Worm (Caenorhabditis elegans) whole organism, young adult: ENCODE data around the gene C18D11.7.

Experiments used
- B0261.1 ChIP-seq: sonication (generic microtip); optimal IDR thresholded peaks from 2 replicates; lab custom pipeline; 2016; ENCODE audit warnings: mild to moderate bottlenecking, missing genetic modification characterization, moderate library complexity, missing compliant biosample characterization
- F33H1.4 ChIP-seq: fragments of 200-800 bp; sonication (Bioruptor generic); IDR thresholded peaks from 2 replicates; pipeline ENCODE4 v1.3.6; 2022; ENCODE audit warnings: missing genetic modification reagents, missing genetic modification characterization, missing compliant biosample characterization
- F37B4.10 ChIP-seq: fragments of 200-800 bp; sonication (Bioruptor generic); IDR thresholded peaks from 2 replicates; pipeline ENCODE4 v1.3.6; 2022; ENCODE audit warnings: missing genetic modification characterization, missing compliant biosample characterization
- F52B5.7 ChIP-seq: sonication (generic microtip); optimal IDR thresholded peaks from 2 replicates; lab custom pipeline; 2016; ENCODE audit warnings: mild to moderate bottlenecking, missing genetic modification characterization, missing compliant biosample characterization
- F57A8.1 ChIP-seq: fragments of 200-800 bp; sonication (Bioruptor generic); optimal IDR thresholded peaks from 2 replicates; lab custom pipeline; 2018; ENCODE audit warnings: mild to moderate bottlenecking, missing genetic modification characterization, moderate library complexity, missing compliant biosample characterization
- K11D2.4 ChIP-seq: fragments of 200-800 bp; sonication (Bioruptor generic); IDR thresholded peaks from 2 replicates; pipeline ENCODE4 v1.3.6; 2022; ENCODE audit warnings: missing genetic modification reagents, missing genetic modification characterization, missing compliant biosample characterization
- T07F8.4 ChIP-seq: sonication (generic microtip); optimal IDR thresholded peaks from 2 replicates; lab custom pipeline; 2016; ENCODE audit warnings: mild to moderate bottlenecking, missing genetic modification characterization, moderate library complexity, missing compliant biosample characterization
- T26A5.8 ChIP-seq: sonication (generic microtip); optimal IDR thresholded peaks from 2 replicates; lab custom pipeline; 2016; ENCODE audit warnings: missing genetic modification characterization, missing compliant biosample characterization
- Y67H2A.10 ChIP-seq: fragments of 200-800 bp; sonication (Bioruptor generic); conservative IDR thresholded peaks from 2 replicates; pipeline ENCODE4 v1.3.6; 2022; ENCODE audit warnings: missing genetic modification reagents, missing genetic modification characterization, missing compliant biosample characterization
- akir-1 ChIP-seq: fragments of 200-800 bp; sonication (Bioruptor generic); optimal IDR thresholded peaks from 2 replicates; lab custom pipeline; 2018; ENCODE audit warnings: mild to moderate bottlenecking, missing genetic modification characterization, moderate library complexity, missing compliant biosample characterization
- athp-1 ChIP-seq: sonication (generic microtip); optimal IDR thresholded peaks from 2 replicates; lab custom pipeline; 2017; ENCODE audit warnings: mild to moderate bottlenecking, missing genetic modification characterization, missing compliant biosample characterization
- bed-1 ChIP-seq: fragments of 200-800 bp; sonication (Bioruptor generic); IDR thresholded peaks from 2 replicates; pipeline ENCODE4 v1.3.6; 2022; ENCODE audit warnings: missing genetic modification reagents, missing genetic modification characterization, missing compliant biosample characterization
- ccch-3 ChIP-seq: fragments of 200-800 bp; sonication (Bioruptor generic); optimal IDR thresholded peaks from 2 replicates; lab custom pipeline; 2018; ENCODE audit warnings: mild to moderate bottlenecking, missing genetic modification characterization, missing compliant biosample characterization
- cebp-2 ChIP-seq: fragments of 200-800 bp; sonication (Bioruptor generic); IDR thresholded peaks from 2 replicates; pipeline ENCODE4 v1.3.6; 2022; ENCODE audit warnings: missing genetic modification characterization, missing compliant biosample characterization
- ceh-91 ChIP-seq: fragments of 200-800 bp; sonication (Bioruptor generic); IDR thresholded peaks from 2 replicates; pipeline ENCODE4 v1.3.6; 2022; ENCODE audit warnings: missing genetic modification reagents, missing genetic modification characterization, missing compliant biosample characterization
- dpl-1 ChIP-seq: fragments of 150-350 bp; optimal IDR thresholded peaks from 2 replicates; lab custom pipeline; 2014; ENCODE audit warnings: missing biosample characterization, missing genetic modification reagents, missing genetic modification characterization
- efl-1 ChIP-seq: fragments of 150-350 bp; optimal IDR thresholded peaks from 2 replicates; lab custom pipeline; 2014; ENCODE audit warnings: missing biosample characterization, missing genetic modification reagents, missing genetic modification characterization
- ekl-4 ChIP-seq: fragments of 200-800 bp; sonication (Bioruptor generic); IDR thresholded peaks from 2 replicates; pipeline ENCODE4 v1.3.6; 2022; ENCODE audit warnings: missing genetic modification reagents, missing genetic modification characterization, missing compliant biosample characterization
- him-1 ChIP-seq: sonication (generic microtip); optimal IDR thresholded peaks from 2 replicates; lab custom pipeline; 2016; ENCODE audit warnings: missing genotype, missing genetic modification reagents, missing genetic modification characterization, missing compliant biosample characterization
- hlh-26 ChIP-seq: fragments of 200-800 bp; sonication (Bioruptor generic); conservative IDR thresholded peaks from 2 replicates; pipeline ENCODE4 v1.3.6; 2022; ENCODE audit warnings: missing genetic modification reagents, missing genetic modification characterization, missing compliant biosample characterization
- hrde-1 ChIP-seq: sonication (generic microtip); optimal IDR thresholded peaks from 2 replicates; lab custom pipeline; 2016; ENCODE audit warnings: missing genetic modification characterization, mild to moderate bottlenecking, missing compliant biosample characterization, moderate library complexity, missing genotype, missing genetic modification reagents, borderline replicate concordance
- hsf-1 ChIP-seq: fragments of 200-800 bp; sonication (Bioruptor generic); IDR thresholded peaks from 2 replicates; pipeline ENCODE4 v1.3.6; 2022; ENCODE audit warnings: missing genetic modification reagents, missing genetic modification characterization, missing compliant biosample characterization
- lag-1 ChIP-seq: fragments of 200-800 bp; sonication (Bioruptor generic); IDR thresholded peaks from 2 replicates; pipeline ENCODE4 v1.3.6; 2022; ENCODE audit warnings: missing genetic modification reagents, missing genetic modification characterization, missing compliant biosample characterization
- lin-26 ChIP-seq: fragments of 200-800 bp; sonication (Bioruptor generic); IDR thresholded peaks from 2 replicates; pipeline ENCODE4 v1.3.6; 2022; ENCODE audit warnings: missing genetic modification reagents, missing genetic modification characterization, missing compliant biosample characterization
- lin-40 ChIP-seq: sonication (generic microtip); optimal IDR thresholded peaks from 2 replicates; lab custom pipeline; 2016; ENCODE audit warnings: missing genetic modification characterization, mild to moderate bottlenecking, missing compliant biosample characterization, missing genotype, missing genetic modification reagents
- lin-54 ChIP-seq: fragments of 200-800 bp; sonication (Bioruptor generic); optimal IDR thresholded peaks from 2 replicates; lab custom pipeline; 2018; ENCODE audit warnings: mild to moderate bottlenecking, missing genetic modification characterization, missing compliant biosample characterization
- madf-10 ChIP-seq: sonication (generic microtip); optimal IDR thresholded peaks from 2 replicates; lab custom pipeline; 2016; ENCODE audit warnings: mild to moderate bottlenecking, missing genetic modification characterization, missing compliant biosample characterization
- mxl-1 ChIP-seq: sonication (generic microtip); optimal IDR thresholded peaks from 2 replicates; lab custom pipeline; 2016; ENCODE audit warnings: missing genetic modification characterization, missing compliant biosample characterization
- nfya-2 ChIP-seq: fragments of 200-800 bp; sonication (Bioruptor generic); IDR thresholded peaks from 2 replicates; pipeline ENCODE4 v1.3.6; 2022; ENCODE audit warnings: missing genetic modification reagents, missing genetic modification characterization, missing compliant biosample characterization
- nhr-179 ChIP-seq: sonication (generic microtip); optimal IDR thresholded peaks from 2 replicates; lab custom pipeline; 2016; ENCODE audit warnings: mild to moderate bottlenecking, missing genetic modification characterization, missing compliant biosample characterization
- pbrm-1 ChIP-seq: fragments of 200-800 bp; sonication (Bioruptor generic); IDR thresholded peaks from 2 replicates; pipeline ENCODE4 v1.3.6; 2022; ENCODE audit warnings: missing genetic modification reagents, missing genetic modification characterization, missing compliant biosample characterization
- rcor-1 ChIP-seq: fragments of 200-800 bp; sonication (Bioruptor generic); IDR thresholded peaks from 2 replicates; pipeline ENCODE4 v1.3.6; 2022; ENCODE audit warnings: missing genetic modification reagents, missing genetic modification characterization, missing compliant biosample characterization
- repo-1 ChIP-seq: sonication (generic microtip); optimal IDR thresholded peaks from 2 replicates; lab custom pipeline; 2017; ENCODE audit warnings: mild to moderate bottlenecking, missing genetic modification characterization, missing compliant biosample characterization
- rpc-1 ChIP-seq, 2 experiments: fragments of 150-350 bp in 1 of 2; sonication (generic microtip) in 1 of 2; optimal IDR thresholded peaks; 2 replicates each; lab custom pipeline; 2014 to 2018; ENCODE audit warnings: missing biosample characterization in 1 of 2, missing genetic modification characterization in 1 of 2, missing genetic modification reagents in 1 of 2, missing genotype in 1 of 2
- sea-2 ChIP-seq: fragments of 200-800 bp; sonication (Bioruptor generic); IDR thresholded peaks from 2 replicates; pipeline ENCODE4 v1.3.6; 2022; ENCODE audit warnings: missing genetic modification characterization, missing compliant biosample characterization
- snpc-1.1 ChIP-seq: sonication (generic microtip); optimal IDR thresholded peaks from 2 replicates; lab custom pipeline; 2017; ENCODE audit warnings: missing genetic modification characterization, mild to moderate bottlenecking, missing compliant biosample characterization, antibody characterized with exemption, moderate library complexity, missing genotype, missing genetic modification reagents; ENCODE audit not compliant: insufficient read depth
- snpc-1.3 ChIP-seq: sonication (generic microtip); optimal IDR thresholded peaks from 2 replicates; lab custom pipeline; 2017; ENCODE audit warnings: missing genetic modification characterization, mild to moderate bottlenecking, missing compliant biosample characterization, antibody characterized with exemption, moderate library complexity, missing genotype, missing genetic modification reagents; ENCODE audit not compliant: insufficient read depth
- snpc-3.4 ChIP-seq: sonication (generic microtip); optimal IDR thresholded peaks from 2 replicates; lab custom pipeline; 2017; ENCODE audit warnings: missing genetic modification characterization, mild to moderate bottlenecking, missing compliant biosample characterization, antibody characterized with exemption, moderate library complexity, missing genotype, missing genetic modification reagents
- unc-130 ChIP-seq: sonication (generic microtip); optimal IDR thresholded peaks from 2 replicates; lab custom pipeline; 2016; ENCODE audit warnings: missing genetic modification reagents, missing genetic modification characterization, missing compliant biosample characterization
- unc-62 ChIP-seq: fragments of 150-350 bp; optimal IDR thresholded peaks from 2 replicates; lab custom pipeline; 2014; ENCODE audit warnings: missing biosample characterization, missing genetic modification reagents, missing genetic modification characterization
- zfh-2 ChIP-seq: fragments of 200-800 bp; sonication (Bioruptor generic); conservative IDR thresholded peaks from 2 replicates; pipeline ENCODE4 v1.3.6; 2022; ENCODE audit warnings: missing genetic modification reagents, missing genetic modification characterization, missing compliant biosample characterization
- zim-3 ChIP-seq: sonication (generic microtip); optimal IDR thresholded peaks from 2 replicates; lab custom pipeline; 2017; ENCODE audit warnings: mild to moderate bottlenecking, missing genetic modification characterization, moderate library complexity, missing compliant biosample characterization
- ztf-22 ChIP-seq: fragments of 200-800 bp; sonication (Bioruptor generic); optimal IDR thresholded peaks from 2 replicates; lab custom pipeline; 2018; ENCODE audit warnings: mild to moderate bottlenecking, missing genetic modification characterization, moderate library complexity, missing compliant biosample characterization
- ztf-25 ChIP-seq: fragments of 200-800 bp; sonication (Bioruptor generic); IDR thresholded peaks from 2 replicates; pipeline ENCODE4 v1.3.6; 2022; ENCODE audit warnings: missing genetic modification reagents, missing genetic modification characterization, missing compliant biosample characterization
- ztf-3 ChIP-seq: fragments of 200-800 bp; sonication (Bioruptor generic); optimal IDR thresholded peaks from 2 replicates; lab custom pipeline; 2018; ENCODE audit warnings: mild to moderate bottlenecking, missing genetic modification characterization, missing compliant biosample characterization
- ztf-6 ChIP-seq: fragments of 200-800 bp; sonication (Bioruptor generic); IDR thresholded peaks from 2 replicates; pipeline ENCODE4 v1.3.6; 2022; ENCODE audit warnings: missing genetic modification reagents, missing genetic modification characterization, missing compliant biosample characterization

C18D11.7 gene

DNA sequence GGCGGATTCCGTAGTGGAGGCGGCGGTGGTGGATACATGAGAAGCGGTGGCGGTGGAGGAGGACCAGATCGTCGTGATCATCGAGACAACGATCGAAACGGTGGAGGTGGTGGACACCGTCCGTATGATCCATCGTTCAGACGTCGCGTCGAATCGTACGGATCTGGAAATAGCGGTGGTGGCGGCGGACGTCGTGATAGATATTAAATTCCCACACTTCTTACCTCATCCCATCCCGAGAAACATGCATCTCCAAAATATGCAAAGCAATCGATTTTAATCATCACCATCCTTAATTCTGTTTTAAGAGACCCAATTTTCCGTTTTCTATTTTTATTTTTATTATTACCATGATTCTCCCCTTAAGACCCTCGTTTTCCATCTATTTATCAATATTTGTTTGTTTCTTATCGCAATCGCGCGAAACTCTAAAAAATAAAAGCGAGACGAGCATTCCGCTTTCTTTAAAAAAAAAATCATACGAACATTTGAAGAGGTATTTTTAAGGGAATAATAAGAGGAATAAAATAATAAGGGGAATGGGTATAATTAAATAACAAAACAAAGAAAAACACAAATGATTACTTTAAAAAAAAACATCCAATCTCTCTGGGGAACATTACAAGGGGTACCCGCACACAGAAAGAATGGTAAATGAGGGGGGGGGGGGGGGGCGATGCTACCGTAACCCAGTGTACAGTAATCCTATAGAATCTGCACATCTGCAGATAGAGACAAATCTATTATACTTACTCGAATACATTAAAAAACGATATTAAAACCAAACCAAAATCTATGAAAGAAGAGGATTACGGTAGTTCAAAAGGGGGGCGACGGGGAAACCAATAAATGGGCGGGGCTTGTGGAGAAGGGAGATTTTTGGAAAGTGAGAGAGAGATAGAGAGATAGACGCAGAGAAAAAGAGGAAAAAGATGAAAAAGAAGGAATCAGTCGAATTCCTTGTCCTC lies 24.2 kb upstream of the C18D11.7 start (continued):
- TF ChIP-seq K11D2.4 (GFP tag; lab: Robert Waterston, UW) = peak; percentile 79; the same call in 1 of the 2 replicates
- peak; percentile 86 for TF ChIP-seq repo-1 (tag; lab: Kevin White, UChicago)
- no peak for TF ChIP-seq nfya-2 (GFP tag; lab: Robert Waterston, UW)
- TF ChIP-seq hsf-1 = no peak
- peak; percentile 52 for TF ChIP-seq rcor-1
- peak; percentile 80 for TF ChIP-seq hrde-1 (tag; lab: Kevin White, UChicago)
- no peak; the same call in 1 of the 2 replicates for TF ChIP-seq ceh-91 (GFP tag; lab: Robert Waterston, UW)
- no peak for TF ChIP-seq rpc-1 (optimal IDR thresholded peaks at IDR 0.05; lab: Kevin White, UChicago)
- TF ChIP-seq rpc-1 (tag; optimal IDR thresholded peaks at IDR 0.05; lab: Kevin White, UChicago) = no peak
- TF ChIP-seq unc-130 (GFP tag; lab: Kevin White, UChicago) = no peak
- no peak for TF ChIP-seq hlh-26 (GFP tag; lab: Robert Waterston, UW)
- no peak for TF ChIP-seq mxl-1
- TF ChIP-seq dpl-1 = no peak
- TF ChIP-seq ztf-3 (GFP tag; lab: Kevin White, UChicago) = peak; percentile 33
- peak; percentile 75; the same call in 1 of the 2 replicates for TF ChIP-seq ekl-4 (GFP tag; lab: Robert Waterston, UW)
- TF ChIP-seq pbrm-1 (GFP tag; lab: Robert Waterston, UW) = no peak
- no peak for TF ChIP-seq lag-1 (GFP tag; lab: Robert Waterston, UW)
- TF ChIP-seq unc-62 (GFP tag; lab: Kevin White, UChicago) = no peak
- TF ChIP-seq snpc-1.1 = peak; percentile 60
- TF ChIP-seq zfh-2 (GFP tag; lab: Robert Waterston, UW) = peak; percentile 46
- peak; percentile 22 for TF ChIP-seq efl-1
- TF ChIP-seq ccch-3 (GFP tag; lab: Kevin White, UChicago) = no peak
- TF ChIP-seq T26A5.8 (tag; lab: Kevin White, UChicago) = peak; percentile 26
- no peak for TF ChIP-seq madf-10 (tag; lab: Kevin White, UChicago)
- no peak for TF ChIP-seq B0261.1 (tag; lab: Kevin White, UChicago)
- TF ChIP-seq him-1 (tag; lab: Kevin White, UChicago) = peak; percentile 99
- TF ChIP-seq F37B4.10 (GFP tag; lab: Robert Waterston, UW) = 0 out of 2 replicates have a peak, but pooled peaks have one; percentile 61
- TF ChIP-seq cebp-2 = peak; percentile 85; the same call in 1 of the 2 replicates
- peak; percentile 62 for TF ChIP-seq zim-3 (tag; lab: Kevin White, UChicago)
- no peak for TF ChIP-seq ztf-6 (GFP tag; lab: Robert Waterston, UW)
- no peak for TF ChIP-seq lin-54 (GFP tag; lab: Kevin White, UChicago)
- no peak for TF ChIP-seq T07F8.4 (tag; lab: Kevin White, UChicago)
- no peak for TF ChIP-seq ztf-22
- no peak for TF ChIP-seq sea-2
- TF ChIP-seq nhr-179 (tag; lab: Kevin White, UChicago) = no peak
- TF ChIP-seq F33H1.4 (GFP tag; lab: Robert Waterston, UW) = peak; percentile 18; the same call in 1 of the 2 replicates
- TF ChIP-seq F57A8.1 (GFP tag; lab: Kevin White, UChicago) = no peak
- no peak for TF ChIP-seq ztf-25 (GFP tag; lab: Robert Waterston, UW)
- peak; percentile 72 for TF ChIP-seq athp-1 (tag; lab: Kevin White, UChicago)
- peak; percentile 92 for TF ChIP-seq F52B5.7
- peak; percentile 24; the same call in 1 of the 2 replicates for TF ChIP-seq lin-26 (GFP tag; lab: Robert Waterston, UW)
- TF ChIP-seq lin-40 (tag; lab: Kevin White, UChicago) = no peak
- peak; percentile 70; the same call in 1 of the 2 replicates for TF ChIP-seq bed-1 (GFP tag; lab: Robert Waterston, UW)
- TF ChIP-seq snpc-1.3 (tag; lab: Kevin White, UChicago) = no peak
- TF ChIP-seq snpc-3.4 (tag; lab: Kevin White, UChicago) = peak; percentile 55
- TF ChIP-seq Y67H2A.10 (GFP tag; lab: Robert Waterston, UW) = peak; percentile 60
- peak; percentile 55 for TF ChIP-seq akir-1 (GFP tag; lab: Kevin White, UChicago)
